Worm (Caenorhabditis elegans) whole organism, L2 larva: ENCODE data around the gene aat-1.

ENCODE experiments used
- C34F6.9 ChIP-seq: fragments of 150-350 bp; optimal IDR thresholded peaks from 2 replicates; lab custom pipeline; 2014; ENCODE audit warnings: missing biosample characterization, missing genetic modification characterization
- F13H6.1 ChIP-seq: sonication (generic microtip); optimal IDR thresholded peaks from 2 replicates; lab custom pipeline; 2016; ENCODE audit warnings: missing genetic modification characterization, missing compliant biosample characterization
- R02D3.7 ChIP-seq: fragments of 150-350 bp; optimal IDR thresholded peaks from 2 replicates; lab custom pipeline; 2014; ENCODE audit warnings: missing biosample characterization, missing genetic modification characterization
- Y55F3AM.14 ChIP-seq: fragments of 200-800 bp; sonication (Bioruptor generic); optimal IDR thresholded peaks from 2 replicates; lab custom pipeline; 2018; ENCODE audit warnings: mild to moderate bottlenecking, missing genetic modification characterization, missing compliant biosample characterization
- alr-1 ChIP-seq: fragments of 150-350 bp; optimal IDR thresholded peaks from 2 replicates; lab custom pipeline; 2014; ENCODE audit warnings: missing biosample characterization, missing genetic modification characterization
- aly-2 ChIP-seq: fragments of 150-350 bp; optimal IDR thresholded peaks from 2 replicates; lab custom pipeline; 2014; ENCODE audit warnings: missing biosample characterization, missing genetic modification characterization
- ama-1 ChIP-seq: fragments of 150-350 bp; optimal IDR thresholded peaks from 2 replicates; lab custom pipeline; 2018; ENCODE audit warnings: inconsistent platforms
- blmp-1 ChIP-seq: sonication (generic microtip); optimal IDR thresholded peaks from 2 replicates; lab custom pipeline; 2017; ENCODE audit warnings: missing genetic modification characterization, mild to moderate bottlenecking, missing compliant biosample characterization, antibody characterized with exemption, moderate library complexity; ENCODE audit not compliant: insufficient read depth
- ceh-16 ChIP-seq: fragments of 150-350 bp; optimal IDR thresholded peaks from 2 replicates; lab custom pipeline; 2014; ENCODE audit warnings: missing biosample characterization, missing genetic modification characterization
- ceh-82 ChIP-seq: fragments of 150-350 bp; optimal IDR thresholded peaks from 2 replicates; lab custom pipeline; 2014; ENCODE audit warnings: missing biosample characterization, missing genetic modification characterization
- crh-2 ChIP-seq: sonication (generic microtip); optimal IDR thresholded peaks from 2 replicates; lab custom pipeline; 2017; ENCODE audit warnings: missing biosample characterization, missing genetic modification characterization
- dmd-4 ChIP-seq: sonication (generic microtip); optimal IDR thresholded peaks from 2 replicates; lab custom pipeline; 2017; ENCODE audit warnings: missing biosample characterization, missing genetic modification characterization
- egl-27 ChIP-seq: sonication (generic microtip); optimal IDR thresholded peaks from 3 replicates; lab custom pipeline; 2017; ENCODE audit warnings: missing biosample characterization, missing genetic modification reagents, missing genetic modification characterization
- elt-1 ChIP-seq: fragments of 150-350 bp; optimal IDR thresholded peaks from 2 replicates; lab custom pipeline; 2014; ENCODE audit warnings: missing biosample characterization, missing genetic modification characterization
- elt-3 ChIP-seq: sonication (generic microtip); optimal IDR thresholded peaks from 2 replicates; lab custom pipeline; 2017; ENCODE audit warnings: missing biosample characterization, missing genetic modification characterization
- gmeb-1 ChIP-seq: fragments of 150-350 bp; optimal IDR thresholded peaks from 2 replicates; lab custom pipeline; 2014; ENCODE audit warnings: missing biosample characterization, missing genetic modification characterization
- lin-11 ChIP-seq: fragments of 150-350 bp; sonication (generic microtip); optimal IDR thresholded peaks from 2 replicates; lab custom pipeline; 2014; ENCODE audit warnings: missing biosample characterization, missing genetic modification characterization, inconsistent platforms, mixed read lengths
- lin-13 ChIP-seq: fragments of 150-350 bp; optimal IDR thresholded peaks from 2 replicates; lab custom pipeline; 2014; ENCODE audit warnings: missing biosample characterization, missing genetic modification reagents, missing genetic modification characterization
- lsy-2 ChIP-seq, 2 experiments: fragments of 150-350 bp in 1 of 2; sonication (generic microtip) in 1 of 2; optimal IDR thresholded peaks; 2 replicates each; lab custom pipeline; 2014 to 2017; ENCODE audit warnings: missing biosample characterization in 2 of 2, missing genetic modification characterization in 2 of 2
- mdl-1 ChIP-seq, 2 experiments: fragments of 150-350 bp in 1 of 2; sonication (generic microtip) in 1 of 2; optimal IDR thresholded peaks; 2 replicates each; lab custom pipeline; 2017; ENCODE audit warnings: missing biosample characterization in 2 of 2, missing genetic modification characterization in 2 of 2
- nhr-11 ChIP-seq: fragments of 150-350 bp; optimal IDR thresholded peaks from 2 replicates; lab custom pipeline; 2014; ENCODE audit warnings: missing biosample characterization, missing genetic modification characterization
- nhr-21 ChIP-seq: fragments of 150-350 bp; optimal IDR thresholded peaks from 2 replicates; lab custom pipeline; 2014; ENCODE audit warnings: missing biosample characterization, missing genetic modification characterization
- nhr-23 ChIP-seq: fragments of 150-350 bp; optimal IDR thresholded peaks from 2 replicates; lab custom pipeline; 2014; ENCODE audit warnings: missing biosample characterization, missing genetic modification reagents, missing genetic modification characterization
- nhr-237 ChIP-seq: fragments of 150-350 bp; optimal IDR thresholded peaks from 2 replicates; lab custom pipeline; 2014; ENCODE audit warnings: missing biosample characterization, missing genetic modification characterization
- nhr-25 ChIP-seq: fragments of 150-350 bp; sonication (generic microtip); optimal IDR thresholded peaks from 3 replicates; lab custom pipeline; 2014; ENCODE audit warnings: missing biosample characterization, missing genetic modification characterization
- nhr-6 ChIP-seq: fragments of 150-350 bp; optimal IDR thresholded peaks from 2 replicates; lab custom pipeline; 2014; ENCODE audit warnings: missing biosample characterization, missing genetic modification characterization
- nhr-77 ChIP-seq: fragments of 150-350 bp; optimal IDR thresholded peaks from 2 replicates; lab custom pipeline; 2014; ENCODE audit warnings: missing biosample characterization, missing genetic modification characterization
- sem-4 ChIP-seq: fragments of 150-350 bp; optimal IDR thresholded peaks from 2 replicates; lab custom pipeline; 2014; ENCODE audit warnings: missing biosample characterization, missing genetic modification reagents, missing genetic modification characterization
- skn-1 ChIP-seq: sonication (generic microtip); optimal IDR thresholded peaks from 2 replicates; lab custom pipeline; 2017; ENCODE audit warnings: missing biosample characterization, missing genetic modification characterization
- sma-3 ChIP-seq: sonication (generic microtip); optimal IDR thresholded peaks from 2 replicates; lab custom pipeline; 2016; ENCODE audit warnings: missing genetic modification reagents, missing genetic modification characterization, missing compliant biosample characterization
- sma-9 ChIP-seq, 2 experiments: fragments of 150-350 bp in 1 of 2; sonication (generic microtip) in 1 of 2; optimal IDR thresholded peaks; 2 replicates each; lab custom pipeline; 2014 to 2016; ENCODE audit warnings: missing genetic modification characterization in 2 of 2, mild to moderate bottlenecking in 1 of 2, missing biosample characterization in 1 of 2, missing compliant biosample characterization in 1 of 2, missing genetic modification reagents in 1 of 2, moderate library complexity in 1 of 2
- unc-39 ChIP-seq: fragments of 150-350 bp; optimal IDR thresholded peaks from 2 replicates; lab custom pipeline; 2014; ENCODE audit warnings: missing biosample characterization, missing genetic modification characterization
- unc-55 ChIP-seq: fragments of 150-350 bp; sonication (generic microtip); optimal IDR thresholded peaks from 3 replicates; lab custom pipeline; 2014; ENCODE audit warnings: missing biosample characterization, missing genetic modification reagents, missing genetic modification characterization
- unc-62 ChIP-seq: fragments of 150-350 bp; optimal IDR thresholded peaks from 2 replicates; lab custom pipeline; 2014; ENCODE audit warnings: missing biosample characterization, missing genetic modification reagents, missing genetic modification characterization
- zag-1 ChIP-seq: fragments of 150-350 bp; optimal IDR thresholded peaks from 2 replicates; lab custom pipeline; 2014; ENCODE audit warnings: missing biosample characterization, missing genetic modification characterization
- ztf-1 ChIP-seq: fragments of 200-800 bp; sonication (Bioruptor generic); conservative IDR thresholded peaks from 2 replicates; pipeline ENCODE4 v1.3.6; 2022; ENCODE audit warnings: missing genetic modification characterization, missing compliant biosample characterization
- ztf-11 ChIP-seq: sonication (generic microtip); optimal IDR thresholded peaks from 2 replicates; lab custom pipeline; 2017; ENCODE audit warnings: missing biosample characterization, missing genetic modification characterization
- ztf-4 ChIP-seq: fragments of 150-350 bp; optimal IDR thresholded peaks from 2 replicates; lab custom pipeline; 2014; ENCODE audit warnings: missing biosample characterization, missing genetic modification characterization

Gene aat-1

ce11 chrIV:9625829-9626228 lies 24.3 kb upstream of the aat-1 start (continued):
- TF ChIP-seq mdl-1 (tag; optimal IDR thresholded peaks at IDR 0.05; lab: Kevin White, UChicago) (no peak), sem-4 (tag; lab: Kevin White, UChicago) (no peak), nhr-237 (tag; lab: Kevin White, UChicago) (no peak), R02D3.7 (no peak), ztf-1 (GFP tag; lab: Robert Waterston, UW) (no peak), crh-2 (tag; lab: Kevin White, UChicago) (peak; percentile 1), F13H6.1 (tag; lab: Kevin White, UChicago) (no peak), ztf-11 (tag; lab: Kevin White, UChicago) (no peak), nhr-23 (no peak), unc-39 (tag; lab: Kevin White, UChicago) (no peak), gmeb-1 (tag; lab: Kevin White, UChicago) (no peak)
- TF ChIP-seq, all 48 proteins: peak for 5

- TF ChIP-seq nhr-21 (no peak), nhr-11 (tag; lab: Kevin White, UChicago) (no peak), sma-3 (GFP tag; lab: Kevin White, UChicago) (no peak), lin-11 (tag; lab: Kevin White, UChicago) (no peak), F13H6.1 (tag; lab: Kevin White, UChicago) (no peak), R02D3.7 (no peak), aly-2 (tag; lab: Kevin White, UChicago) (no peak), elt-3 (tag; lab: Kevin White, UChicago) (no peak), elt-1 (tag; lab: Kevin White, UChicago) (no peak), dmd-4 (tag; lab: Kevin White, UChicago) (no peak), ztf-11 (tag; lab: Kevin White, UChicago) (no peak), unc-55 (GFP tag; lab: Kevin White, UChicago) (no peak), Y55F3AM.14 (no peak), zag-1 (tag; lab: Kevin White, UChicago) (no peak)
These were observed 23.5 kb upstream of the aat-1 start, which contains the start of gene W09C2.10 for ce11 chrIV:9624977-9625376. TSS of gene W09C2.10 (minus strand) at chrIV:9625077.

ce11 chrIV:9624275-9624674 lies 22.8 kb upstream of the aat-1 start, which contains the start of gene W09C2.8:
TSS of gene W09C2.8 (minus strand) at chrIV:9624375.
- TF ChIP-seq ceh-82 (tag; lab: Kevin White, UChicago) (no peak), nhr-11 (tag; lab: Kevin White, UChicago) (no peak), nhr-25 (no peak), Y55F3AM.14 (no peak), skn-1 (tag; lab: Kevin White, UChicago) (no peak), elt-1 (tag; lab: Kevin White, UChicago) (no peak), zag-1 (tag; lab: Kevin White, UChicago) (no peak)

- no peak for TF ChIP-seq ama-1
- TF ChIP-seq Y55F3AM.14: no peak
- TF ChIP-seq ztf-4 (tag; lab: Kevin White, UChicago): no peak
- no peak for TF ChIP-seq alr-1 (tag; lab: Kevin White, UChicago)
- TF ChIP-seq sma-3 (GFP tag; lab: Kevin White, UChicago): no peak
- TF ChIP-seq zag-1 (tag; lab: Kevin White, UChicago): no peak
- no peak for TF ChIP-seq lsy-2 (tag; optimal IDR thresholded peaks at IDR 0.05; lab: Kevin White, UChicago)
- no peak for TF ChIP-seq ceh-16
- no peak for TF ChIP-seq egl-27 (tag; lab: Kevin White, UChicago)
- no peak for TF ChIP-seq sem-4 (tag; lab: Kevin White, UChicago)
- no peak for TF ChIP-seq aly-2 (tag; lab: Kevin White, UChicago)
- TF ChIP-seq unc-62 (GFP tag; lab: Kevin White, UChicago): no peak
- no peak for TF ChIP-seq unc-55 (GFP tag; lab: Kevin White, UChicago)
- no peak for TF ChIP-seq nhr-77 (tag; lab: Kevin White, UChicago)
- no peak for TF ChIP-seq blmp-1
These were observed 21.8 kb upstream of the aat-1 start, which contains the start of gene W09C2.9 for ce11 chrIV:9623269-9623668. TSS of gene W09C2.9 (minus strand) at chrIV:9623369.

ce11 chrIV:9622272-9622671 lies 20.8 kb upstream of the aat-1 start, which contains the start of gene W09C2.7:
TSS of gene W09C2.7 (minus strand) at chrIV:9622372.
- no peak for TF ChIP-seq nhr-25
- no peak for TF ChIP-seq nhr-6 (tag; lab: Kevin White, UChicago)
- no peak for TF ChIP-seq nhr-21
- no peak for TF ChIP-seq nhr-77 (tag; lab: Kevin White, UChicago)
- no peak for TF ChIP-seq lin-13
- no peak for TF ChIP-seq egl-27 (tag; lab: Kevin White, UChicago)
- TF ChIP-seq elt-3 (tag; lab: Kevin White, UChicago): no peak
- no peak for TF ChIP-seq nhr-237 (tag; lab: Kevin White, UChicago)
- TF ChIP-seq lsy-2 (tag; optimal IDR thresholded peaks at IDR 0.05; lab: Kevin White, UChicago): no peak
- TF ChIP-seq C34F6.9 (tag; lab: Kevin White, UChicago): no peak
- TF ChIP-seq unc-62 (GFP tag; lab: Kevin White, UChicago): no peak
- no peak for TF ChIP-seq ceh-82 (tag; lab: Kevin White, UChicago)
- no peak for TF ChIP-seq sma-9 (GFP tag; optimal IDR thresholded peaks at IDR 0.05; lab: Kevin White, UChicago)
- TF ChIP-seq sma-9 (tag; optimal IDR thresholded peaks at IDR 0.05; lab: Kevin White, UChicago): no peak
- no peak for TF ChIP-seq crh-2 (tag; lab: Kevin White, UChicago)
- TF ChIP-seq ztf-1 (GFP tag; lab: Robert Waterston, UW): no peak
